Fruit fly (Drosophila melanogaster) whole organism, adult: Measurements from ENCODE around the gene CG46439.

ENCODE experiments used
- CG1620 ChIP-seq: fragments of 200-800 bp; sonication (Bioruptor generic); optimal IDR thresholded peaks from 2 replicates; lab custom pipeline; 2016; ENCODE audit warnings: missing biosample characterization, missing genetic modification characterization
- pad ChIP-seq: fragments of 200-800 bp; sonication (Bioruptor generic); optimal IDR thresholded peaks from 3 replicates; lab custom pipeline; 2017; ENCODE audit warnings: missing biosample characterization, missing genetic modification characterization, mild to moderate bottlenecking, moderate library complexity, missing genetic modification reagents
- tj ChIP-seq: fragments of 200-800 bp; sonication (Bioruptor generic); optimal IDR thresholded peaks from 3 replicates; lab custom pipeline; 2017; ENCODE audit warnings: missing biosample characterization, mild to moderate bottlenecking, missing genetic modification characterization, moderate library complexity

DNA sequence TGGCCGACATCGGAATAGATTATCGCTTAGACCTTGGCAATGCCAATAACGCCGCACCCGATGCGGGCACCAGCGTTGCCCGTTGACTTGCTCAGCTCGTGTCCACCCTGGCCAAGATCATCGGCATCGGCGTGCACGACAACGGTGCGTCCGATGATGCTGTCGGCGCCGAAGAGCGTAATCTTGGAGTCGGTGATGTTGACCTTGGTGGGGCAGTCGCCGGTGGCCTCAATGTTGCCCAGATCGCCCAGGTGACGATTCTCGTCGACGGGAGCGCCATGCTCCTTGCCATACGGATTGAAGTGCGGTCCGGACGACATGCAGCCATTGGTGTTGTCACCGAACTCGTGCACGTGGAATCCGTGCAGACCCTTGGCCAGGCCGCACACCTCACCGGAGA is 16.4 kb upstream of the CG46439 start:
- no peak for TF ChIP-seq CG1620 (GFP tag; lab: Kevin White, UChicago)
- no peak for TF ChIP-seq pad (GFP tag; lab: Kevin White, UChicago)
- no peak for TF ChIP-seq tj (GFP tag; lab: Kevin White, UChicago)
